Worm (Caenorhabditis elegans) whole organism, L4 larva: Measurements from ENCODE around the gene toh-1.
A peak's percentile ranks its signal among the peaks of the same experiment; 100 is the strongest.

Source experiments
- F26F4.8 ChIP-seq: fragments of 200-800 bp; sonication (Bioruptor generic); conservative IDR thresholded peaks from 2 replicates; pipeline ENCODE4 v1.3.6; 2022; ENCODE audit warnings: missing genetic modification characterization, missing compliant biosample characterization
- T20F7.1 ChIP-seq: fragments of 200-800 bp; sonication (Bioruptor generic); optimal IDR thresholded peaks from 2 replicates; lab custom pipeline; 2018; ENCODE audit warnings: mild to moderate bottlenecking, missing genetic modification characterization, missing compliant biosample characterization
- aha-1 ChIP-seq: fragments of 150-350 bp; peaks from one replicate; lab custom pipeline; 2014; ENCODE audit warnings: missing biosample characterization, missing genetic modification characterization
- attf-4 ChIP-seq: sonication (generic microtip); optimal IDR thresholded peaks from 3 replicates; lab custom pipeline; 2017; ENCODE audit warnings: missing biosample characterization, missing genetic modification characterization
- daf-12 ChIP-seq: fragments of 150-350 bp; optimal IDR thresholded peaks from 2 replicates; lab custom pipeline; 2014; ENCODE audit warnings: missing biosample characterization, missing genetic modification reagents, missing genetic modification characterization
- daf-16 ChIP-seq, 3 experiments: sonication (generic microtip); optimal IDR thresholded peaks; 2 replicates each; lab custom pipeline; 2016 to 2017; ENCODE audit warnings: missing genetic modification characterization in 3 of 3, missing genetic modification reagents in 3 of 3, mild to moderate bottlenecking in 2 of 3, missing compliant biosample characterization in 2 of 3, missing biosample characterization in 1 of 3, moderate library complexity in 1 of 3
- dmd-6 ChIP-seq: fragments of 200-800 bp; sonication (Bioruptor generic); IDR thresholded peaks from 2 replicates; pipeline ENCODE4 v1.3.6; 2022; ENCODE audit warnings: missing genetic modification reagents, missing genetic modification characterization, missing compliant biosample characterization
- dpl-1 ChIP-seq: fragments of 150-350 bp; optimal IDR thresholded peaks from 2 replicates; lab custom pipeline; 2014; ENCODE audit warnings: missing biosample characterization, missing genetic modification reagents, missing genetic modification characterization
- duxl-1 ChIP-seq: sonication (generic microtip); optimal IDR thresholded peaks from 2 replicates; lab custom pipeline; 2016; ENCODE audit warnings: mild to moderate bottlenecking, missing genetic modification characterization, moderate library complexity, missing compliant biosample characterization; ENCODE audit not compliant: poor library complexity
- dve-1 ChIP-seq: sonication (generic microtip); optimal IDR thresholded peaks from 2 replicates; lab custom pipeline; 2017; ENCODE audit warnings: antibody characterized with exemption, mild to moderate bottlenecking, missing genetic modification characterization, missing compliant biosample characterization; ENCODE audit not compliant: insufficient read depth
- egl-27 ChIP-seq: sonication (generic microtip); optimal IDR thresholded peaks from 3 replicates; lab custom pipeline; 2017; ENCODE audit warnings: missing biosample characterization, missing genetic modification reagents, missing genetic modification characterization
- egl-43 ChIP-seq: fragments of 200-800 bp; sonication (Bioruptor generic); IDR thresholded peaks from 2 replicates; pipeline ENCODE4 v1.3.6; 2022; ENCODE audit warnings: missing genetic modification reagents, missing genetic modification characterization, missing compliant biosample characterization
- fkh-10 ChIP-seq: fragments of 150-350 bp; optimal IDR thresholded peaks from 2 replicates; lab custom pipeline; 2014; ENCODE audit warnings: missing biosample characterization, missing genetic modification reagents, missing genetic modification characterization
- fos-1 ChIP-seq: fragments of 150-350 bp; optimal IDR thresholded peaks from 2 replicates; lab custom pipeline; 2014; ENCODE audit warnings: missing biosample characterization, missing genetic modification characterization
- hlh-11 ChIP-seq: fragments of 200-800 bp; sonication (Bioruptor generic); optimal IDR thresholded peaks from 2 replicates; lab custom pipeline; 2018; ENCODE audit warnings: mild to moderate bottlenecking, missing genetic modification characterization, missing compliant biosample characterization
- lin-13 ChIP-seq: fragments of 150-350 bp; optimal IDR thresholded peaks from 2 replicates; lab custom pipeline; 2014; ENCODE audit warnings: missing biosample characterization, missing genetic modification reagents, missing genetic modification characterization
- lin-15B ChIP-seq: fragments of 150-350 bp; sonication (generic microtip); optimal IDR thresholded peaks from 3 replicates; lab custom pipeline; 2014; ENCODE audit warnings: missing biosample characterization, missing genetic modification characterization
- lin-29 ChIP-seq: fragments of 200-800 bp; sonication (Bioruptor generic); IDR thresholded peaks from 2 replicates; pipeline ENCODE4 v1.3.6; 2022; ENCODE audit warnings: missing genetic modification reagents, missing genetic modification characterization, missing compliant biosample characterization
- lsy-2 ChIP-seq, 2 experiments: fragments of 150-350 bp in 1 of 2; sonication (generic microtip) in 1 of 2; optimal IDR thresholded peaks; 2 replicates each; lab custom pipeline; 2014 to 2017; ENCODE audit warnings: missing biosample characterization in 2 of 2, missing genetic modification characterization in 2 of 2
- madf-5 ChIP-seq, 2 experiments: fragments of 200-800 bp; sonication (Bioruptor generic); IDR thresholded peaks; 2 replicates each; pipeline ENCODE4 v1.3.6; 2022; ENCODE audit warnings: missing compliant biosample characterization in 2 of 2, missing genetic modification characterization in 2 of 2
- mdl-1 ChIP-seq, 2 experiments: fragments of 150-350 bp in 1 of 2; sonication (generic microtip) in 1 of 2; optimal IDR thresholded peaks; 2 replicates each; lab custom pipeline; 2014 to 2017; ENCODE audit warnings: missing biosample characterization in 2 of 2, missing genetic modification characterization in 2 of 2
- mep-1 ChIP-seq: fragments of 150-350 bp; sonication (generic microtip); optimal IDR thresholded peaks from 3 replicates; lab custom pipeline; 2014; ENCODE audit warnings: missing biosample characterization, missing genetic modification characterization
- mxl-2 ChIP-seq: fragments of 200-800 bp; sonication (Bioruptor generic); conservative IDR thresholded peaks from 2 replicates; pipeline ENCODE4 v1.3.6; 2022; ENCODE audit warnings: missing genetic modification reagents, missing genetic modification characterization, missing compliant biosample characterization
- mxl-3 ChIP-seq: fragments of 200-800 bp; sonication (Bioruptor generic); optimal IDR thresholded peaks from 2 replicates; lab custom pipeline; 2018; ENCODE audit warnings: mild to moderate bottlenecking, missing genetic modification characterization, missing compliant biosample characterization
- nhr-10 ChIP-seq: fragments of 150-350 bp; optimal IDR thresholded peaks from 2 replicates; lab custom pipeline; 2014; ENCODE audit warnings: missing biosample characterization, missing genetic modification characterization
- nhr-102 ChIP-seq: sonication (generic microtip); optimal IDR thresholded peaks from 2 replicates; lab custom pipeline; 2016; ENCODE audit warnings: mild to moderate bottlenecking, missing genetic modification characterization, moderate library complexity, missing compliant biosample characterization
- nhr-11 ChIP-seq: fragments of 150-350 bp; optimal IDR thresholded peaks from 2 replicates; lab custom pipeline; 2014; ENCODE audit warnings: missing biosample characterization, missing genetic modification characterization
- nhr-237 ChIP-seq: sonication (generic microtip); optimal IDR thresholded peaks from 2 replicates; lab custom pipeline; 2017; ENCODE audit warnings: missing biosample characterization, missing genetic modification characterization
- nhr-25 ChIP-seq: sonication (generic microtip); optimal IDR thresholded peaks from 2 replicates; lab custom pipeline; 2017; ENCODE audit warnings: missing genetic modification characterization, mild to moderate bottlenecking, missing compliant biosample characterization, antibody characterized with exemption, moderate library complexity, borderline replicate concordance; ENCODE audit not compliant: insufficient read depth
- nhr-28 ChIP-seq: fragments of 150-350 bp; optimal IDR thresholded peaks from 2 replicates; lab custom pipeline; 2014; ENCODE audit warnings: missing biosample characterization, missing genetic modification characterization
- nhr-41 ChIP-seq: fragments of 200-800 bp; sonication (Bioruptor generic); IDR thresholded peaks from 2 replicates; pipeline ENCODE4 v1.3.6; 2022; ENCODE audit warnings: missing genetic modification reagents, missing genetic modification characterization, missing compliant biosample characterization
- nhr-48 ChIP-seq: sonication (generic microtip); optimal IDR thresholded peaks from 2 replicates; lab custom pipeline; 2016; ENCODE audit warnings: mild to moderate bottlenecking, missing genetic modification characterization, missing compliant biosample characterization
- nhr-6 ChIP-seq: fragments of 150-350 bp; optimal IDR thresholded peaks from 2 replicates; lab custom pipeline; 2014; ENCODE audit warnings: missing biosample characterization, missing genetic modification characterization
- nhr-77 ChIP-seq: fragments of 150-350 bp; optimal IDR thresholded peaks from 2 replicates; lab custom pipeline; 2014; ENCODE audit warnings: missing biosample characterization, missing genetic modification characterization
- pha-4 ChIP-seq, 2 experiments: fragments of 150-350 bp in 1 of 2; fragments of 200-800 bp in 1 of 2; sonication (Bioruptor generic) in 1 of 2; IDR thresholded peaks in 1 of 2; optimal IDR thresholded peaks in 1 of 2; 2 replicates each; pipeline versions ENCODE4 v1.3.6 to Lab custom; 2014 to 2022; ENCODE audit warnings: missing genetic modification characterization in 2 of 2, missing genetic modification reagents in 2 of 2, missing biosample characterization in 1 of 2, missing compliant biosample characterization in 1 of 2
- php-3 ChIP-seq: fragments of 200-800 bp; sonication (Bioruptor generic); IDR thresholded peaks from 2 replicates; pipeline ENCODE4 v1.3.6; 2022; ENCODE audit warnings: missing genetic modification reagents, missing genetic modification characterization, missing compliant biosample characterization
- pqm-1 ChIP-seq: sonication (generic microtip); optimal IDR thresholded peaks from 2 replicates; lab custom pipeline; 2017; ENCODE audit warnings: missing biosample characterization, missing genetic modification characterization
- rbr-2 ChIP-seq: sonication (generic microtip); optimal IDR thresholded peaks from 2 replicates; lab custom pipeline; 2016; ENCODE audit warnings: missing genotype, missing genetic modification characterization, missing compliant biosample characterization
- saeg-2 ChIP-seq: fragments of 200-800 bp; sonication (Bioruptor generic); IDR thresholded peaks from 2 replicates; pipeline ENCODE4 v1.3.6; 2022; ENCODE audit warnings: missing genetic modification reagents, missing genetic modification characterization, missing compliant biosample characterization
- set-16 ChIP-seq: fragments of 200-800 bp; sonication (Bioruptor generic); IDR thresholded peaks from 2 replicates; pipeline ENCODE4 v1.3.6; 2022; ENCODE audit warnings: missing genetic modification reagents, missing genetic modification characterization, missing compliant biosample characterization
- spr-1 ChIP-seq: sonication (generic microtip); optimal IDR thresholded peaks from 2 replicates; lab custom pipeline; 2016; ENCODE audit warnings: mild to moderate bottlenecking, missing genetic modification characterization, missing compliant biosample characterization
- tag-97 ChIP-seq: fragments of 200-800 bp; sonication (Bioruptor generic); IDR thresholded peaks from 2 replicates; pipeline ENCODE4 v1.3.6; 2022; ENCODE audit warnings: missing genetic modification characterization, missing compliant biosample characterization
- tra-1 ChIP-seq: fragments of 200-800 bp; sonication (Bioruptor generic); IDR thresholded peaks from 2 replicates; pipeline ENCODE4 v1.3.6; 2022; ENCODE audit warnings: missing genetic modification reagents, missing genetic modification characterization, missing compliant biosample characterization
- unc-130 ChIP-seq: sonication (generic microtip); optimal IDR thresholded peaks from 2 replicates; lab custom pipeline; 2016; ENCODE audit warnings: missing genetic modification reagents, missing genetic modification characterization, missing compliant biosample characterization
- unc-62 ChIP-seq, 3 experiments: fragments of 150-350 bp in 1 of 3; sonication (generic microtip); optimal IDR thresholded peaks in 2 of 3; peaks in 1 of 3; 1 replicate in 1 of 3; 2 replicates in 2 of 3; lab custom pipeline; 2014 to 2017; ENCODE audit warnings: missing biosample characterization in 3 of 3, missing genetic modification characterization in 3 of 3, missing genetic modification reagents in 3 of 3, missing genotype in 1 of 3
- ztf-7 ChIP-seq: fragments of 150-350 bp; optimal IDR thresholded peaks from 2 replicates; lab custom pipeline; 2014; ENCODE audit warnings: missing biosample characterization, missing genetic modification characterization

toh-1 gene

ce11 chrIII:3786427-3786935 is 22.3 kb downstream of the toh-1 start, which contains the start of gene acy-3 (continued):
- TF ChIP-seq F26F4.8 (no peak), nhr-6 (tag; lab: Kevin White, UChicago) (no peak), nhr-48 (tag; lab: Kevin White, UChicago) (peak; percentile 49), php-3 (GFP tag; lab: Robert Waterston, UW) (no peak), set-16 (GFP tag; lab: Robert Waterston, UW) (peak; percentile 42), mdl-1 (tag; optimal IDR thresholded peaks at IDR 0.05; lab: Kevin White, UChicago) (peak; percentile 78), nhr-41 (GFP tag; lab: Robert Waterston, UW) (peak; percentile 47; the same call in 1 of the 2 replicates), ztf-7 (tag; lab: Kevin White, UChicago) (peak; percentile 38), pha-4 (GFP tag; IDR thresholded peaks at IDR 0.05; lab: Robert Waterston, UW) (no peak), pha-4 (tag; optimal IDR thresholded peaks at IDR 0.05; lab: Kevin White, UChicago) (no peak), mxl-2 (GFP tag; lab: Robert Waterston, UW) (no peak), tag-97 (GFP tag; lab: Robert Waterston, UW) (no peak), lsy-2 (tag; optimal IDR thresholded peaks at IDR 0.05; lab: Kevin White, UChicago) (peak; percentile 17 to 45), mep-1 (tag; lab: Kevin White, UChicago) (peak; percentile 55), saeg-2 (GFP tag; lab: Robert Waterston, UW) (no peak), mxl-3 (GFP tag; lab: Kevin White, UChicago) (peak; percentile 75), dve-1 (peak; percentile 67), nhr-102 (tag; lab: Kevin White, UChicago) (peak; percentile 29), rbr-2 (tag; lab: Kevin White, UChicago) (peak; percentile 46), nhr-77 (tag; lab: Kevin White, UChicago) (peak; percentile 23), pqm-1 (tag; lab: Kevin White, UChicago) (peak; percentile 11), lin-13 (GFP tag; lab: Kevin White, UChicago) (peak; percentile 0), fos-1 (tag; lab: Kevin White, UChicago) (no peak), dpl-1 (GFP tag; lab: Kevin White, UChicago) (peak; percentile 27), hlh-11 (peak; percentile 92)

ce11 chrIII:3785094-3785493 is 23.7 kb downstream of the toh-1 start:
- TF ChIP-seq egl-27 (tag; lab: Kevin White, UChicago) (no peak), egl-43 (no peak), daf-16 (GFP tag; optimal IDR thresholded peaks at IDR 0.05; lab: Kevin White, UChicago) (no peak), daf-16 (tag; optimal IDR thresholded peaks at IDR 0.05; lab: Kevin White, UChicago) (peak; percentile 21), pqm-1 (tag; lab: Kevin White, UChicago) (peak; percentile 81), nhr-28 (tag; lab: Kevin White, UChicago) (peak; percentile 34), dve-1 (peak; percentile 57), unc-62 (GFP tag; optimal IDR thresholded peaks at IDR 0.05 in 1 of 2; lab: Kevin White, UChicago) (no peak), unc-62 (tag; optimal IDR thresholded peaks at IDR 0.05; lab: Kevin White, UChicago) (no peak), nhr-11 (tag; lab: Kevin White, UChicago) (no peak), T20F7.1 (GFP tag; lab: Kevin White, UChicago) (no peak), nhr-25 (tag; lab: Kevin White, UChicago) (no peak), duxl-1 (tag; lab: Kevin White, UChicago) (no peak), tra-1 (GFP tag; lab: Robert Waterston, UW) (no peak), nhr-48 (tag; lab: Kevin White, UChicago) (no peak), fkh-10 (GFP tag; lab: Kevin White, UChicago) (no peak), nhr-237 (tag; lab: Kevin White, UChicago) (no peak), php-3 (GFP tag; lab: Robert Waterston, UW) (peak; percentile 66; the same call in 1 of the 2 replicates), lin-15B (tag; lab: Kevin White, UChicago) (no peak), nhr-10 (tag; lab: Kevin White, UChicago) (no peak), hlh-11 (peak; percentile 45), attf-4 (no peak), unc-130 (GFP tag; lab: Kevin White, UChicago) (no peak), tag-97 (GFP tag; lab: Robert Waterston, UW) (no peak), aha-1 (tag; lab: Kevin White, UChicago) (no peak), F26F4.8 (no peak), spr-1 (no peak), dmd-6 (0 out of 2 replicates have a peak, but pooled peaks have one; percentile 9), daf-12 (tag; lab: Kevin White, UChicago) (no peak), lin-29 (GFP tag; lab: Robert Waterston, UW) (no peak), madf-5 (GFP tag; IDR thresholded peaks at IDR 0.05; lab: Robert Waterston, UW) (no peak)
